Worm (Caenorhabditis elegans) whole organism, young adult: ENCODE results near the gene W10D9.1.

Source experiments
- B0035.1 ChIP-seq: sonication (generic microtip); optimal IDR thresholded peaks from 2 replicates; lab custom pipeline; 2016; ENCODE audit warnings: missing genetic modification characterization, mild to moderate bottlenecking, missing compliant biosample characterization, missing genotype, missing genetic modification reagents
- C06A6.2 ChIP-seq: fragments of 200-800 bp; sonication (Bioruptor generic); conservative IDR thresholded peaks from 2 replicates; pipeline ENCODE4 v1.3.6; 2022; ENCODE audit warnings: missing genetic modification characterization, missing compliant biosample characterization
- D2030.7 ChIP-seq: fragments of 200-800 bp; sonication (Bioruptor generic); IDR thresholded peaks from 2 replicates; pipeline ENCODE4 v1.3.6; 2022; ENCODE audit warnings: missing genetic modification reagents, missing genetic modification characterization, missing compliant biosample characterization
- F33H1.4 ChIP-seq: fragments of 200-800 bp; sonication (Bioruptor generic); IDR thresholded peaks from 2 replicates; pipeline ENCODE4 v1.3.6; 2022; ENCODE audit warnings: missing genetic modification reagents, missing genetic modification characterization, missing compliant biosample characterization
- F49E8.2 ChIP-seq: sonication (generic microtip); optimal IDR thresholded peaks from 3 replicates; lab custom pipeline; 2017; ENCODE audit warnings: missing genetic modification characterization, mild to moderate bottlenecking, missing compliant biosample characterization, antibody characterized with exemption, moderate library complexity; ENCODE audit not compliant: insufficient read depth
- F52B5.7 ChIP-seq: sonication (generic microtip); optimal IDR thresholded peaks from 2 replicates; lab custom pipeline; 2016; ENCODE audit warnings: mild to moderate bottlenecking, missing genetic modification characterization, missing compliant biosample characterization
- T07F8.4 ChIP-seq: sonication (generic microtip); optimal IDR thresholded peaks from 2 replicates; lab custom pipeline; 2016; ENCODE audit warnings: mild to moderate bottlenecking, missing genetic modification characterization, moderate library complexity, missing compliant biosample characterization
- T26A5.8 ChIP-seq: sonication (generic microtip); optimal IDR thresholded peaks from 2 replicates; lab custom pipeline; 2016; ENCODE audit warnings: missing genetic modification characterization, missing compliant biosample characterization
- ama-1 ChIP-seq, 3 experiments: fragments of 150-350 bp in 1 of 3; sonication (generic microtip) in 2 of 3; optimal IDR thresholded peaks; 2 replicates each; lab custom pipeline; 2014 to 2018; ENCODE audit warnings: missing biosample characterization in 2 of 3, missing genetic modification characterization in 2 of 3, missing genetic modification reagents in 2 of 3
- athp-1 ChIP-seq: sonication (generic microtip); optimal IDR thresholded peaks from 2 replicates; lab custom pipeline; 2017; ENCODE audit warnings: mild to moderate bottlenecking, missing genetic modification characterization, missing compliant biosample characterization
- ceh-58 ChIP-seq: fragments of 200-800 bp; sonication (Bioruptor generic); IDR thresholded peaks from 2 replicates; pipeline ENCODE4 v1.3.6; 2022; ENCODE audit warnings: missing genetic modification characterization, missing compliant biosample characterization
- ceh-79 ChIP-seq: sonication (generic microtip); optimal IDR thresholded peaks from 2 replicates; lab custom pipeline; 2017; ENCODE audit warnings: mild to moderate bottlenecking, missing genetic modification characterization, missing compliant biosample characterization
- ceh-91 ChIP-seq: fragments of 200-800 bp; sonication (Bioruptor generic); IDR thresholded peaks from 2 replicates; pipeline ENCODE4 v1.3.6; 2022; ENCODE audit warnings: missing genetic modification reagents, missing genetic modification characterization, missing compliant biosample characterization
- chd-7 ChIP-seq: sonication (generic microtip); optimal IDR thresholded peaks from 2 replicates; lab custom pipeline; 2016; ENCODE audit warnings: mild to moderate bottlenecking, missing genetic modification characterization, moderate library complexity, missing compliant biosample characterization
- fkh-3 ChIP-seq: sonication (generic microtip); optimal IDR thresholded peaks from 2 replicates; lab custom pipeline; 2016; ENCODE audit warnings: mild to moderate bottlenecking, missing genetic modification characterization, missing compliant biosample characterization
- hmg-20 ChIP-seq: fragments of 200-800 bp; sonication (Bioruptor generic); IDR thresholded peaks from 2 replicates; pipeline ENCODE4 v1.3.6; 2022; ENCODE audit warnings: missing genetic modification reagents, missing genetic modification characterization, missing compliant biosample characterization
- lag-1 ChIP-seq: fragments of 200-800 bp; sonication (Bioruptor generic); IDR thresholded peaks from 2 replicates; pipeline ENCODE4 v1.3.6; 2022; ENCODE audit warnings: missing genetic modification reagents, missing genetic modification characterization, missing compliant biosample characterization
- lin-54 ChIP-seq: fragments of 200-800 bp; sonication (Bioruptor generic); optimal IDR thresholded peaks from 2 replicates; lab custom pipeline; 2018; ENCODE audit warnings: mild to moderate bottlenecking, missing genetic modification characterization, missing compliant biosample characterization
- lsl-1 ChIP-seq: fragments of 200-800 bp; sonication (Bioruptor generic); optimal IDR thresholded peaks from 2 replicates; lab custom pipeline; 2018; ENCODE audit warnings: mild to moderate bottlenecking, missing genetic modification characterization, moderate library complexity, missing compliant biosample characterization
- madf-3 ChIP-seq: fragments of 200-800 bp; sonication (Bioruptor generic); IDR thresholded peaks from 2 replicates; pipeline ENCODE4 v1.3.6; 2022; ENCODE audit warnings: missing genetic modification reagents, missing genetic modification characterization, missing compliant biosample characterization
- mel-28 ChIP-seq: sonication (generic microtip); optimal IDR thresholded peaks from 2 replicates; lab custom pipeline; 2016; ENCODE audit warnings: borderline replicate concordance, mild to moderate bottlenecking, missing genetic modification characterization, missing compliant biosample characterization
- nfyb-1 ChIP-seq: fragments of 200-800 bp; sonication (Bioruptor generic); IDR thresholded peaks from 2 replicates; pipeline ENCODE4 v1.3.6; 2022; ENCODE audit warnings: missing genetic modification reagents, missing genetic modification characterization, missing compliant biosample characterization
- nhr-179 ChIP-seq: sonication (generic microtip); optimal IDR thresholded peaks from 2 replicates; lab custom pipeline; 2016; ENCODE audit warnings: mild to moderate bottlenecking, missing genetic modification characterization, missing compliant biosample characterization
- nhr-80 ChIP-seq: sonication (generic microtip); optimal IDR thresholded peaks from 2 replicates; lab custom pipeline; 2016; ENCODE audit warnings: missing genetic modification characterization, missing compliant biosample characterization
- pbrm-1 ChIP-seq: fragments of 200-800 bp; sonication (Bioruptor generic); IDR thresholded peaks from 2 replicates; pipeline ENCODE4 v1.3.6; 2022; ENCODE audit warnings: missing genetic modification reagents, missing genetic modification characterization, missing compliant biosample characterization
- pha-4 ChIP-seq: fragments of 150-350 bp; sonication (generic microtip); optimal IDR thresholded peaks from 2 replicates; lab custom pipeline; 2014; ENCODE audit warnings: missing biosample characterization, missing genetic modification reagents, missing genetic modification characterization
- rec-8 ChIP-seq, 2 experiments: sonication (generic microtip); optimal IDR thresholded peaks; 2 replicates each; lab custom pipeline; 2016; ENCODE audit warnings: mild to moderate bottlenecking in 2 of 2, missing genetic modification characterization in 2 of 2, missing genetic modification reagents in 2 of 2, missing genotype in 2 of 2, missing biosample characterization in 1 of 2, missing compliant biosample characterization in 1 of 2, moderate library complexity in 1 of 2
- repo-1 ChIP-seq: sonication (generic microtip); optimal IDR thresholded peaks from 2 replicates; lab custom pipeline; 2017; ENCODE audit warnings: mild to moderate bottlenecking, missing genetic modification characterization, missing compliant biosample characterization
- snpc-1.3 ChIP-seq: sonication (generic microtip); optimal IDR thresholded peaks from 2 replicates; lab custom pipeline; 2017; ENCODE audit warnings: missing genetic modification characterization, mild to moderate bottlenecking, missing compliant biosample characterization, antibody characterized with exemption, moderate library complexity, missing genotype, missing genetic modification reagents; ENCODE audit not compliant: insufficient read depth
- snpc-4 ChIP-seq, 5 experiments: fragments of 150-350 bp in 1 of 5; sonication (generic microtip) in 4 of 5; optimal IDR thresholded peaks; 2 replicates each; lab custom pipeline; 2014 to 2018; ENCODE audit warnings: missing genetic modification characterization in 5 of 5, missing biosample characterization in 3 of 5, antibody characterized with exemption in 2 of 5, mild to moderate bottlenecking in 2 of 5, missing compliant biosample characterization in 2 of 5, missing genotype in 2 of 5, moderate library complexity in 2 of 5, missing genetic modification reagents in 1 of 5
- somi-1 ChIP-seq: fragments of 200-800 bp; sonication (Bioruptor generic); optimal IDR thresholded peaks from 2 replicates; lab custom pipeline; 2018; ENCODE audit warnings: mild to moderate bottlenecking, missing genetic modification characterization, missing compliant biosample characterization
- unc-130 ChIP-seq: sonication (generic microtip); optimal IDR thresholded peaks from 2 replicates; lab custom pipeline; 2016; ENCODE audit warnings: missing genetic modification reagents, missing genetic modification characterization, missing compliant biosample characterization
- ztf-22 ChIP-seq: fragments of 200-800 bp; sonication (Bioruptor generic); optimal IDR thresholded peaks from 2 replicates; lab custom pipeline; 2018; ENCODE audit warnings: mild to moderate bottlenecking, missing genetic modification characterization, moderate library complexity, missing compliant biosample characterization
- ztf-26 ChIP-seq: sonication (generic microtip); optimal IDR thresholded peaks from 2 replicates; lab custom pipeline; 2017; ENCODE audit warnings: missing genetic modification characterization, missing compliant biosample characterization
- ztf-3 ChIP-seq: fragments of 200-800 bp; sonication (Bioruptor generic); optimal IDR thresholded peaks from 2 replicates; lab custom pipeline; 2018; ENCODE audit warnings: mild to moderate bottlenecking, missing genetic modification characterization, missing compliant biosample characterization

The W10D9.1 gene

DNA sequence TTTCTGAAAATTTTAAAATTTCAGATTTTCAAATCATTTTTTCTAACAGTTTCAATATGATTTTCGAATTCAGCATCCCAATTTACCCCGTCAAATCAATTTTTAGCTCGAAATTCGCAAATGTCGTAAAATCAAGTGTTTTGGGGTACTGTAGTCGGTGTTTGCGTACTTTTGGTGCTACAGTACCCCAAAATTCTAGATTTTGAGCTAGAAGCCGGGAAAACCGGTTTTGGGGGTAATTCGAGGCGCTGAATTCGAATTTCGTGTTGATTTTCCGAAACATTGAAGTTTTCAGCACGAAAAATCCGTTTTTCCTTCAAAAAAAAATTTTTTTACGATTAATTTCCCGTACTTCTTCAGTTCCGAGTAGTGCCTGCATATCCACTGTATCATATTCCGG, 1.6 kb downstream of the W10D9.1 start:
- TF ChIP-seq pha-4 (tag; lab: Kevin White, UChicago) (no peak), lsl-1 (GFP tag; lab: Kevin White, UChicago) (peak; percentile 0)
- TF ChIP-seq, all 124 proteins: peak for 1

DNA sequence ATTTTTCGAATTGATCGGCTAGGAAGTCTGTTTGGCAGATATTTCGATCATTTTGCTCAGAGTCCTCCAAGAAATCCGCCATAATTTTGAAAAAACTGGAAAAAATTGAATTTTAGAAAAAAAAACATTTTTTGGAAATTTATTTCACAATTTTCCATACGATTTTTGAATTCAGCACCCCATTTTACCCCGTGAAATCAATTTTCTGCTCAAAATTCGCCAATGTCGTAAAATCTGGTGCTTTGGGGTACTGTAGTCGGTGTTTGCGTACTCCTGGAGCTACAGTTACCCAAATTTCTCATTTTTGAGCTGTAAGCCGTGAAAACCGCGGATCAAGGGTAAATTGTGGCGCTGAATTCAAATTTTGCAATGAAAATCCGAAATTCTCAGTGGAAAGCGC, 3.0 kb downstream of the W10D9.1 start, which contains the start of gene gvd-1:
Gene gvd-1, minus strand, starts transcription at position 101 of the 400 bp plus-strand sequence.
- TF ChIP-seq nfyb-1 (GFP tag; lab: Robert Waterston, UW) (no peak), T07F8.4 (tag; lab: Kevin White, UChicago) (no peak), T26A5.8 (no peak), ceh-91 (GFP tag; lab: Robert Waterston, UW) (no peak), snpc-4 (GFP tag; optimal IDR thresholded peaks at IDR 0.05; lab: Kevin White, UChicago) (no peak), snpc-4 (tag; optimal IDR thresholded peaks at IDR 0.05; lab: Kevin White, UChicago) (no peak), madf-3 (GFP tag; lab: Robert Waterston, UW) (no peak), B0035.1 (tag; lab: Kevin White, UChicago) (no peak), ceh-79 (no peak), fkh-3 (tag; lab: Kevin White, UChicago) (no peak), snpc-1.3 (tag; lab: Kevin White, UChicago) (no peak), ztf-3 (GFP tag; lab: Kevin White, UChicago) (no peak), lag-1 (GFP tag; lab: Robert Waterston, UW) (no peak), somi-1 (GFP tag; lab: Kevin White, UChicago) (no peak), C06A6.2 (GFP tag; lab: Robert Waterston, UW) (no peak), F52B5.7 (tag; lab: Kevin White, UChicago) (no peak), F49E8.2 (no peak), pbrm-1 (GFP tag; lab: Robert Waterston, UW) (no peak), D2030.7 (GFP tag; lab: Robert Waterston, UW) (no peak)

DNA sequence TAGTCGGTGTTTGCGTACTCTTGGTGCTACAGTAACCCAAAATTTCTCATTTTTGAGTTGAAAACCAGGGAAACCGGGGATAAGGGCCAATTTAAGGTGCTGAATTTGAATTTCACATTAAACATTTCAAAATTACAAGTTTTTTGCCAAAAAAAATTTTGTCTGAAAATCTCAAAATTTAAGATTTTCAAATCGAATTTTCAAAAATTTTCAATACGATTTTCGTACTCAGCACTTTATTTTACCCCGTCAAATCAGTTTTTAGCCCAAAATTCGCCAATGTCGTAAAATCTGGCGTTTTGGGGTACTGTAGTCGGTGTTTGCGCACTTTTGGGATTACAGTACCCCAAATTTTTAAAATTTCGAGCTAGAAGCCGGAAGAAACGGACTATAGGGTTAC, 6.1 kb downstream of the W10D9.1 start, which contains the start of gene W10D9.3:
Gene W10D9.3, minus strand, starts transcription at position 101 of the 400 bp plus-strand sequence.
- TF ChIP-seq athp-1 (tag; lab: Kevin White, UChicago) (no peak), ama-1 (optimal IDR thresholded peaks at IDR 0.05; lab: Kevin White, UChicago) (no peak), ama-1 (GFP tag; optimal IDR thresholded peaks at IDR 0.05; lab: Kevin White, UChicago) (no peak), chd-7 (tag; lab: Kevin White, UChicago) (no peak), ceh-79 (no peak), nhr-179 (tag; lab: Kevin White, UChicago) (no peak), rec-8 (tag; optimal IDR thresholded peaks at IDR 0.05; lab: Kevin White, UChicago) (no peak), ztf-22 (GFP tag; lab: Kevin White, UChicago) (no peak), mel-28 (tag; lab: Kevin White, UChicago) (no peak), F33H1.4 (no peak)
- TF ChIP-seq, all 124 proteins: peak for 0

DNA sequence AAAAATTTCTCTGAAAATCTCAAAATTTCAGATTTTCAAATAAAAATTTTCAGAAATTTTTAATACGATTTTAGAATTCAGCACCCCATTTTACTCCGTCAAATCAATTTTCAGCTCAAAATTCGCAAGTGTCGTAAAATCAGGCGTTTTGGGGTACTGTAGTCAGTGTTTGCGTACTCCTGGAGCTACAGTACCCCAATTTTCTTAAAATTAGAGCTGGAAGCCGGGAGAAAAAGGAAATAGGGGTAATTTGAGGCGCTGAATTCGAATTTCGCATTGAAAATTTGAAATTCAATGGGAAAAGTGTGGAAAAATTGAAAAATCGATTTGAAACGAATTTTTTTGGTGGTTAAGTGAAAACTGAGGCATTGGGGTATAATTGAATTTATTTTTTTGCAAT, 6.6 kb downstream of the W10D9.1 start:
- TF ChIP-seq lsl-1 (GFP tag; lab: Kevin White, UChicago): peak; percentile 24
- no peak for TF ChIP-seq unc-130 (GFP tag; lab: Kevin White, UChicago)

DNA sequence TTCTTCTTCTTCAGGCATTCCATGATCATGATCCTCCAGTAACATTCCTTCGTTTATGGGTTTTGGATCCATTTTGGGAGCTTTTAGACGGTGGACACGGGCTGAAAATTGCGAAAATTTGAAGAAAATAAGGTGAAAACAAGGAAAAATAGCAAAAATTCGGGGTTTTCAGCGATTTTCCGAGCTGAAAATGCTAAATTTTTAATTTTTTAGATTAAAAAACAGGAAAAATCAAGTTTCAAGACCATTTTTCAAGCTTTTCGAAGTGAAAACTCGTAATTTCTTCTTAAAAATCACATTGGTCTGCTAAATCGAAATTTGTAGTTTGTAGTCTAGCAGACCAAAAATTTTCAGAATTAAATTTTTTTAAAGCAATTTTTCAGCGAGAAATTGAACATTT, 12.5 kb downstream of the W10D9.1 start, which contains the start of gene nfyb-1:
Gene nfyb-1, minus strand, starts transcription at position 101 of the 400 bp plus-strand sequence.
- no peak for TF ChIP-seq ztf-26 (tag; lab: Kevin White, UChicago)
- TF ChIP-seq ceh-58 (GFP tag; lab: Robert Waterston, UW): no peak
- TF ChIP-seq repo-1 (tag; lab: Kevin White, UChicago): no peak
- TF ChIP-seq madf-3 (GFP tag; lab: Robert Waterston, UW): no peak
- TF ChIP-seq lin-54 (GFP tag; lab: Kevin White, UChicago): no peak
- no peak for TF ChIP-seq hmg-20 (GFP tag; lab: Robert Waterston, UW)
- TF ChIP-seq T26A5.8: no peak
- no peak for TF ChIP-seq nhr-80 (tag; lab: Kevin White, UChicago)
